Fruit fly (Drosophila melanogaster): Measurements from ENCODE around the gene fd3F.

DNA sequence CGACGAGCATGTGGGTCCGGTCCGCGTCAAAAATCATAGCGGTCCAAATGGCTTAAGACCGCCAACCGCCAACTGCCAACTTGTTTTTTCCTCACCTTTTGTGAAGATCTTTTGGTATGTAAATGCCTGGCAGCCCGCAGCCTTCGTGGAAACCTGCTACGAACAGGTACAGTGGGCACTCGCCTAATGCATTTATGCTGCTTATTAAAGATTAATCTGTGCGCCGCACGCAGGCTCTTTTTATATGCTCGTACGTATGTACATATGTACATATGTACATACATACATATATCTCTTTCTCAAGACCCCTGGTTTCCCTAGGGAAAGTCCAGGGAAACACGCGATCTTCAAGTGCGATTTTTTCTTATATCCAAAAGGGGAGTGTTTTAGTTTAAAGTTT, 44.3 kb downstream of the fd3F start:
- TF ChIP-seq CG1621 (tag; optimal IDR thresholded peaks at IDR 0.05): no peak
- no peak for TF ChIP-seq pdm3 (GFP tag; optimal IDR thresholded peaks at IDR 0.05)
- no peak for TF ChIP-seq CG6854 (GFP tag; optimal IDR thresholded peaks at IDR 0.05)
- no peak for TF ChIP-seq Sox14 (GFP tag; optimal IDR thresholded peaks at IDR 0.05)
- TF ChIP-seq CG6792 (GFP tag; optimal IDR thresholded peaks at IDR 0.05): no peak
- TF ChIP-seq CG10631 (GFP tag; optimal IDR thresholded peaks at IDR 0.05): no peak
- no peak for TF ChIP-seq CG16779 (tag; optimal IDR thresholded peaks at IDR 0.05)
- TF ChIP-seq cyc (GFP tag; optimal IDR thresholded peaks at IDR 0.05): no peak

All from whole organism, prepupa.